Fruit fly (Drosophila melanogaster) whole organism, wandering third instar larva: ENCODE data around the gene CheB38b.

ENCODE experiments used
- Hr83 ChIP-seq: fragments of 200-300 bp; sonication (Bioruptor generic); optimal IDR thresholded peaks from 2 replicates; lab custom pipeline; 2016; ENCODE audit warnings: missing biosample characterization, mild to moderate bottlenecking, missing genetic modification characterization, moderate library complexity; ENCODE audit not compliant: poor library complexity, severe bottlenecking
- ey ChIP-seq: fragments of 200-800 bp; sonication (Bioruptor generic); optimal IDR thresholded peaks from 2 replicates; lab custom pipeline; 2016; ENCODE audit warnings: missing biosample characterization, missing genetic modification characterization
- foxo ChIP-seq, 2 experiments: fragments of 200-800 bp; sonication (Bioruptor generic); optimal IDR thresholded peaks; 2 replicates in 1 of 2; 3 replicates in 1 of 2; lab custom pipeline; 2016 to 2017; ENCODE audit warnings: missing biosample characterization in 2 of 2, missing genetic modification characterization in 2 of 2
- h ChIP-seq: fragments of 200-800 bp; sonication (Bioruptor generic); optimal IDR thresholded peaks from 3 replicates; lab custom pipeline; 2016; ENCODE audit warnings: missing biosample characterization, mild to moderate bottlenecking, missing genetic modification characterization
- jim ChIP-seq: fragments of 175-275, 200-325 bp; sonication (Bioruptor generic); optimal IDR thresholded peaks from 2 replicates; lab custom pipeline; 2016; ENCODE audit warnings: missing biosample characterization, mild to moderate bottlenecking, missing genetic modification characterization
- lola ChIP-seq: fragments of >200 bp; optimal IDR thresholded peaks from 2 replicates; lab custom pipeline; 2017; ENCODE audit warnings: missing biosample characterization, missing genetic modification characterization
- pan ChIP-seq: fragments of >200 bp; optimal IDR thresholded peaks from 2 replicates; lab custom pipeline; 2017
- psq ChIP-seq: fragments of 200-800 bp; sonication (Bioruptor generic); optimal IDR thresholded peaks from 3 replicates; lab custom pipeline; 2017; ENCODE audit warnings: missing biosample characterization, mild to moderate bottlenecking, missing genetic modification characterization, moderate library complexity
- rgr ChIP-seq: fragments of 200-800 bp; sonication (Bioruptor generic); optimal IDR thresholded peaks from 3 replicates; lab custom pipeline; 2016; ENCODE audit warnings: missing biosample characterization, mild to moderate bottlenecking, missing genetic modification characterization
- woc ChIP-seq: sonication (Bioruptor generic); optimal IDR thresholded peaks from 2 replicates; lab custom pipeline; 2016; ENCODE audit warnings: missing biosample characterization, mild to moderate bottlenecking, missing genetic modification characterization

DNA sequence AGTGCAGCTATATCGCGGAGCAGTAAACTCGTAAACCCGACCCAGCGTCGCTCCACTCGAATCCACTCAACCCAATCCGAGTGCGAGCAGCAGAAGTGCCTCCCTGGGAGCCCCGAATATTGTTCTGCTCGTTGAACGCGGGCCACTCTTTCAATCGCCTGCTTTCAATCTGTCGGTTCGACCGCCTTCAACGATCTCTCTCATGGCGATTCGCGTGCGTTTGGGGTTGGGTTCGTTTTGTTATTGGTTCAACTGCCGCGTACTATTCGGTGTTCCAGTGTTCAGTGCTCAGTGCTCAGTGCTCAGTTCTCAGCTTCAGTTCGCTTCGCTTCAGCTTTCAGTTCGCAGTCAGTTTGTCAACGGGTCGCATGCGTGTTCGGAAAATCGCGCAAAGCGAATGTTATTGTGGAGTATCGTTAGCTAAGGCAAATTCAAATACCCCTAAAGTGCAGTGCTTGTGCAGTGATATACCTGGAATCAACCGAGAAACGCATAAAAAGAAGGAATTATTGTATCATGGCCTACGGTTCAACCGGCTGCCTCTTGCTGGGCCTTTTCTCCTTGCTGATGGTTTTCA, 23.5 kb upstream of the CheB38b start, which contains the start of gene CG31676:
- TF ChIP-seq lola (GFP tag; lab: Kevin White, UChicago) (no peak), foxo (GFP tag; optimal IDR thresholded peaks at IDR 0.05; lab: Kevin White, UChicago) (no peak), h (GFP tag; lab: Kevin White, UChicago) (no peak), psq (GFP tag; lab: Kevin White, UChicago) (no peak), woc (GFP tag; lab: Kevin White, UChicago) (no peak), pan (lab: Kevin White, UChicago) (no peak), jim (GFP tag; lab: Kevin White, UChicago) (no peak), ey (GFP tag; lab: Kevin White, UChicago) (no peak), Hr83 (GFP tag; lab: Kevin White, UChicago) (no peak), rgr (no peak)
